Worm (Caenorhabditis elegans) whole organism, young adult: Measurements from ENCODE around the gene T05H10.1.

Experiments
- C06A6.2 ChIP-seq: fragments of 200-800 bp; sonication (Bioruptor generic); conservative IDR thresholded peaks from 2 replicates; pipeline ENCODE4 v1.3.6; 2022; ENCODE audit warnings: missing genetic modification characterization, missing compliant biosample characterization
- Y79H2A.3 ChIP-seq: fragments of 200-800 bp; sonication (Bioruptor generic); conservative IDR thresholded peaks from 2 replicates; pipeline ENCODE4 v1.3.6; 2022; ENCODE audit warnings: missing genetic modification reagents, missing genetic modification characterization, missing compliant biosample characterization
- egrh-3 ChIP-seq: fragments of 200-800 bp; sonication (Bioruptor generic); IDR thresholded peaks from 2 replicates; pipeline ENCODE4 v1.3.6; 2022; ENCODE audit warnings: missing genetic modification reagents, missing genetic modification characterization, missing compliant biosample characterization
- repo-1 ChIP-seq: sonication (generic microtip); optimal IDR thresholded peaks from 2 replicates; lab custom pipeline; 2017; ENCODE audit warnings: mild to moderate bottlenecking, missing genetic modification characterization, missing compliant biosample characterization

DNA sequence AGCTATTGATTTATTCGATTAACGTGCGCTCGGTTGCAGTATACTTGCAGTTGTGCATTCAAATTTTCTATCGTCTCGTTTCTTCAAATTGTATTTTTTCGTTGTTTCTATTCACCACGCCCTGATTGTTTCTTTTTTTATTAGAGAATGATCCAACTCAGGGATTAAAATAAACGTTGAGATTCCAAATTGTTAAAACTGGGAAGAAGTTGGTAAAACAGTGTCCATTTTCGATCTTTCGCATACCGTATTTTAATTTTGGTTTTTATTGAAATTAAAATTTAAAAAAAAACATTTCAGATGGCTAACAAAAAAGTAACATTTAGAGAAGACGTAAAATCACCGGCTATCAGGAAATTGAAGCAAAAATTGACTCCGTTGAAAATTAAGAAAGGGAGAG, 4.9 kb downstream of the T05H10.1 start, which contains the start of gene apn-1:
- TF ChIP-seq C06A6.2 (GFP tag; lab: Robert Waterston, UW) (no peak), repo-1 (tag; lab: Kevin White, UChicago) (no peak), egrh-3 (GFP tag; lab: Robert Waterston, UW) (no peak), Y79H2A.3 (GFP tag; lab: Robert Waterston, UW) (no peak)
